Worm (Caenorhabditis elegans) whole organism, L1 larva: Measurements from ENCODE around the gene dhhc-10.

ENCODE experiments used
- C16A3.4 ChIP-seq: fragments of 150-350 bp; optimal IDR thresholded peaks from 2 replicates; lab custom pipeline; 2014; ENCODE audit warnings: missing biosample characterization, missing genetic modification characterization
- aha-1 ChIP-seq: fragments of 150-350 bp; optimal IDR thresholded peaks from 2 replicates; lab custom pipeline; 2014; ENCODE audit warnings: missing biosample characterization, missing genetic modification characterization
- alr-1 ChIP-seq: fragments of 200-800 bp; sonication (Bioruptor generic); optimal IDR thresholded peaks from 2 replicates; lab custom pipeline; 2018; ENCODE audit warnings: borderline replicate concordance, mild to moderate bottlenecking, missing genetic modification characterization, missing compliant biosample characterization
- aly-2 ChIP-seq: fragments of 150-350 bp; optimal IDR thresholded peaks from 2 replicates; lab custom pipeline; 2014; ENCODE audit warnings: missing biosample characterization, missing genetic modification characterization
- ama-1 ChIP-seq: fragments of 150-350 bp; optimal IDR thresholded peaks from 2 replicates; lab custom pipeline; 2014
- blmp-1 ChIP-seq: fragments of 150-350 bp; optimal IDR thresholded peaks from 2 replicates; lab custom pipeline; 2014; ENCODE audit warnings: missing biosample characterization, missing genetic modification characterization
- ceh-8 ChIP-seq: fragments of 200-800 bp; sonication (Bioruptor generic); optimal IDR thresholded peaks from 2 replicates; lab custom pipeline; 2018; ENCODE audit warnings: mild to moderate bottlenecking, missing genetic modification characterization, moderate library complexity, missing compliant biosample characterization
- ceh-82 ChIP-seq, 3 experiments: fragments of 150-350 bp in 1 of 3; sonication (generic microtip) in 2 of 3; optimal IDR thresholded peaks; 2 replicates each; lab custom pipeline; 2014 to 2017; ENCODE audit warnings: missing biosample characterization in 3 of 3, missing genetic modification characterization in 3 of 3
- ces-1 ChIP-seq: fragments of 150-350 bp; optimal IDR thresholded peaks from 2 replicates; lab custom pipeline; 2014; ENCODE audit warnings: missing biosample characterization, missing genetic modification reagents, missing genetic modification characterization
- efl-3 ChIP-seq: fragments of 200-800 bp; sonication (Bioruptor generic); optimal IDR thresholded peaks from 2 replicates; lab custom pipeline; 2018; ENCODE audit warnings: mild to moderate bottlenecking, missing genetic modification characterization, missing compliant biosample characterization
- egl-13 ChIP-seq: sonication (generic microtip); optimal IDR thresholded peaks from 2 replicates; lab custom pipeline; 2016; ENCODE audit warnings: missing genotype, missing genetic modification reagents, missing genetic modification characterization, missing compliant biosample characterization
- egl-27 ChIP-seq, 2 experiments: fragments of 150-350 bp in 1 of 2; sonication (generic microtip); optimal IDR thresholded peaks; 3 replicates each; lab custom pipeline; 2017 to 2018; ENCODE audit warnings: missing biosample characterization in 2 of 2, missing genetic modification characterization in 2 of 2, missing genetic modification reagents in 2 of 2
- elt-2 ChIP-seq: sonication (generic microtip); optimal IDR thresholded peaks from 2 replicates; lab custom pipeline; 2016; ENCODE audit warnings: missing genetic modification characterization, mild to moderate bottlenecking, inconsistent platforms, missing compliant biosample characterization, missing genetic modification reagents
- elt-3 ChIP-seq, 6 experiments: fragments of 150-350 bp in 1 of 6; sonication (generic microtip); optimal IDR thresholded peaks; 2 replicates each; lab custom pipeline; 2017 to 2018; ENCODE audit warnings: missing biosample characterization in 6 of 6, missing genetic modification characterization in 6 of 6, inconsistent platforms in 1 of 6
- fkh-4 ChIP-seq: sonication (generic microtip); optimal IDR thresholded peaks from 2 replicates; lab custom pipeline; 2016; ENCODE audit warnings: missing compliant biosample characterization, missing genetic modification characterization, borderline replicate concordance
- hlh-17 ChIP-seq: fragments of 200-800 bp; sonication (Bioruptor generic); optimal IDR thresholded peaks from 2 replicates; lab custom pipeline; 2018; ENCODE audit warnings: missing genetic modification characterization, mild to moderate bottlenecking, missing compliant biosample characterization, moderate library complexity, borderline replicate concordance
- hlh-4 ChIP-seq: sonication (generic microtip); optimal IDR thresholded peaks from 2 replicates; lab custom pipeline; 2016; ENCODE audit warnings: mild to moderate bottlenecking, missing genetic modification characterization, missing compliant biosample characterization
- jun-1 ChIP-seq: fragments of 150-350 bp; optimal IDR thresholded peaks from 2 replicates; lab custom pipeline; 2014; ENCODE audit warnings: missing biosample characterization, missing genetic modification reagents, missing genetic modification characterization
- lin-14 ChIP-seq: fragments of 200-800 bp; sonication (Bioruptor generic); optimal IDR thresholded peaks from 2 replicates; lab custom pipeline; 2018; ENCODE audit warnings: mild to moderate bottlenecking, missing genetic modification characterization, moderate library complexity, missing compliant biosample characterization
- lin-35 ChIP-seq, 2 experiments: fragments of 150-350 bp; optimal IDR thresholded peaks; 2 replicates each; lab custom pipeline; 2014; ENCODE audit warnings: missing biosample characterization in 2 of 2, missing genetic modification characterization in 2 of 2, missing genetic modification reagents in 2 of 2
- lir-3 ChIP-seq: sonication (generic microtip); optimal IDR thresholded peaks from 2 replicates; lab custom pipeline; 2016; ENCODE audit warnings: mild to moderate bottlenecking, missing genetic modification characterization, moderate library complexity, missing compliant biosample characterization; ENCODE audit not compliant: poor library complexity
- lsy-2 ChIP-seq, 2 experiments: fragments of 150-350 bp; optimal IDR thresholded peaks; 2 replicates each; lab custom pipeline; 2014; ENCODE audit warnings: missing biosample characterization in 2 of 2, missing genetic modification characterization in 2 of 2
- mab-9 ChIP-seq: fragments of 200-800 bp; sonication (Bioruptor generic); IDR thresholded peaks from 2 replicates; pipeline ENCODE4 v1.3.6; 2022; ENCODE audit warnings: missing genetic modification reagents, missing genetic modification characterization, missing compliant biosample characterization
- mep-1 ChIP-seq: fragments of 150-350 bp; optimal IDR thresholded peaks from 2 replicates; lab custom pipeline; 2014; ENCODE audit warnings: missing biosample characterization, missing genetic modification characterization
- nhr-12 ChIP-seq: sonication (generic microtip); optimal IDR thresholded peaks from 2 replicates; lab custom pipeline; 2017; ENCODE audit warnings: missing biosample characterization, missing genetic modification characterization
- nhr-19 ChIP-seq: fragments of 200-800 bp; sonication (Bioruptor generic); conservative IDR thresholded peaks from 2 replicates; pipeline ENCODE4 v1.3.6; 2022; ENCODE audit warnings: missing genetic modification characterization, missing compliant biosample characterization
- nhr-20 ChIP-seq: sonication (generic microtip); optimal IDR thresholded peaks from 2 replicates; lab custom pipeline; 2016; ENCODE audit warnings: mild to moderate bottlenecking, missing genetic modification characterization, missing compliant biosample characterization
- nhr-71 ChIP-seq: sonication (generic microtip); optimal IDR thresholded peaks from 2 replicates; lab custom pipeline; 2016; ENCODE audit warnings: mild to moderate bottlenecking, missing genetic modification characterization, moderate library complexity, missing compliant biosample characterization
- nhr-76 ChIP-seq: sonication (generic microtip); optimal IDR thresholded peaks from 2 replicates; lab custom pipeline; 2017; ENCODE audit warnings: missing biosample characterization, missing genetic modification characterization
- nhr-90 ChIP-seq: sonication (generic microtip); optimal IDR thresholded peaks from 2 replicates; lab custom pipeline; 2016; ENCODE audit warnings: mild to moderate bottlenecking, missing genetic modification characterization, missing compliant biosample characterization; ENCODE audit not compliant: poor library complexity
- pag-3 ChIP-seq: sonication (generic microtip); optimal IDR thresholded peaks from 2 replicates; lab custom pipeline; 2017; ENCODE audit warnings: missing genetic modification characterization, mild to moderate bottlenecking, missing compliant biosample characterization, antibody characterized with exemption, borderline replicate concordance; ENCODE audit not compliant: insufficient read depth
- pqm-1 ChIP-seq: sonication (generic microtip); optimal IDR thresholded peaks from 3 replicates; lab custom pipeline; 2017; ENCODE audit warnings: missing biosample characterization, missing genetic modification characterization
- skn-1 ChIP-seq: fragments of 150-350 bp; optimal IDR thresholded peaks from 2 replicates; lab custom pipeline; 2014; ENCODE audit warnings: missing biosample characterization, missing genetic modification characterization
- snu-23 ChIP-seq: sonication (generic microtip); optimal IDR thresholded peaks from 2 replicates; lab custom pipeline; 2016; ENCODE audit warnings: missing genetic modification characterization, missing compliant biosample characterization
- sox-4 ChIP-seq: sonication (generic microtip); optimal IDR thresholded peaks from 2 replicates; lab custom pipeline; 2016; ENCODE audit warnings: missing genetic modification characterization, missing compliant biosample characterization
- tlp-1 ChIP-seq: fragments of 150-350 bp; optimal IDR thresholded peaks from 2 replicates; lab custom pipeline; 2014; ENCODE audit warnings: missing biosample characterization, missing genetic modification characterization
- unc-62 ChIP-seq: fragments of 150-350 bp; optimal IDR thresholded peaks from 2 replicates; lab custom pipeline; 2014; ENCODE audit warnings: missing biosample characterization, missing genetic modification reagents, missing genetic modification characterization
- unc-98 ChIP-seq: fragments of 200-800 bp; sonication (Bioruptor generic); IDR thresholded peaks from 2 replicates; pipeline ENCODE4 v1.3.6; 2022; ENCODE audit warnings: missing genetic modification characterization, missing compliant biosample characterization
- vab-15 ChIP-seq: sonication (generic microtip); optimal IDR thresholded peaks from 2 replicates; lab custom pipeline; 2017; ENCODE audit warnings: missing genotype, mild to moderate bottlenecking, missing genetic modification characterization, missing compliant biosample characterization
- zag-1 ChIP-seq: fragments of 150-350 bp; optimal IDR thresholded peaks from 2 replicates; lab custom pipeline; 2014; ENCODE audit warnings: missing biosample characterization, missing genetic modification characterization
- zip-4 ChIP-seq: fragments of 200-800 bp; sonication (Bioruptor generic); optimal IDR thresholded peaks from 2 replicates; lab custom pipeline; 2018; ENCODE audit warnings: mild to moderate bottlenecking, missing genetic modification characterization, moderate library complexity, missing compliant biosample characterization
- ztf-11 ChIP-seq, 2 experiments: sonication (generic microtip); optimal IDR thresholded peaks; 2 replicates each; lab custom pipeline; 2016 to 2017; ENCODE audit warnings: missing genetic modification characterization in 2 of 2, missing biosample characterization in 1 of 2, missing compliant biosample characterization in 1 of 2

The dhhc-10 gene

DNA sequence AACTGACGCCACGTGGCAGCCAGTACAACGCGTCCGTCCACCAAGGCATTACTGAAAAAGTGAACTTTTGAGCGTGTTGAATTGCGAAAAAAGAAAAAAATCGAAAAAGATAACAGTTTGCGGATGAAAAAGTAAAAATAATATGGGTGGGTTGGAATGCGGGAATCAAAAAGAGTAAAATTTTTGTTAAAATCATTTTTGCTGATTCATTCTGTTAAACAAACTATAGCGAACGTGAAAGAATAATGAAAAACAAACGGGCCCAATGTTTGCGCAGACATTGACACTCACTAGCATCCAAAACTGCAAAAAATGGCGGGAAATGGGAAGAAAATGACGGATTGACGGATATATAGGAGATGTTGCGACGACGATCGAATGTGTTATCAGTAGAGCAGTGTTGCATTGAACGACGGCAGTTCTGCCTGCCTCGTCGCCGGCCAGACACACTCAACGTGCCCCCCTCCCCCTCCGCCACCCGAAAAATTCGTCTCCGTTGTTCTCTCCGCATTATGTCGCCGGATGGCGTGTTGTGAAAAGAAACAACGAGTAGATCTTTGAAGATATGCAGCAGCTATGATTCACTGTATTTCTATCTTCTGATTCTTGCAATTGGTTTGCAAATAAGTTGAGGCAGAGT is 7.4 kb upstream of the dhhc-10 start, which contains the start of gene hyl-2 (continued):
- TF ChIP-seq hlh-17 (GFP tag; lab: Kevin White, UChicago) = no peak
- no peak for TF ChIP-seq ces-1 (GFP tag; lab: Kevin White, UChicago)

ce11 chrX:4700083-4700482 is 6.9 kb upstream of the dhhc-10 start:
- TF ChIP-seq pqm-1 (peak; percentile 15), elt-2 (peak; percentile 75), zag-1 (no peak), lin-35 (GFP tag; optimal IDR thresholded peaks at IDR 0.05; lab: Kevin White, UChicago) (peak in 1 of 2 experiments; percentile 33), nhr-20 (no peak), snu-23 (GFP tag; lab: Kevin White, UChicago) (no peak)

ce11 chrX:4704877-4705276 is 2.1 kb upstream of the dhhc-10 start, which contains the start of gene aqp-8:
aqp-8 (minus strand) TSS chrX:4704977.
- TF ChIP-seq ama-1 (lab: Kevin White, UChicago) (no peak), lin-14 (no peak), ceh-8 (GFP tag; lab: Kevin White, UChicago) (no peak), tlp-1 (tag; lab: Kevin White, UChicago) (no peak), blmp-1 (no peak), aha-1 (no peak), mep-1 (tag; lab: Kevin White, UChicago) (no peak), nhr-90 (tag; lab: Kevin White, UChicago) (no peak), zag-1 (no peak), lsy-2 (tag; optimal IDR thresholded peaks at IDR 0.05; lab: Kevin White, UChicago) (no peak), efl-3 (GFP tag; lab: Kevin White, UChicago) (no peak), nhr-12 (tag; lab: Kevin White, UChicago) (no peak)
- TF ChIP-seq, all 84 proteins: peak for 0

ce11 chrX:4705666-4706065 is 1.3 kb upstream of the dhhc-10 start:
- TF ChIP-seq alr-1 (tag; lab: Kevin White, UChicago) (no peak), mab-9 (GFP tag; lab: Robert Waterston, UW) (no peak), zag-1 (no peak), elt-3 (tag; optimal IDR thresholded peaks at IDR 0.05; lab: Kevin White, UChicago) (peak in 1 of 6 experiments; percentile 23), nhr-90 (tag; lab: Kevin White, UChicago) (no peak), unc-98 (no peak), nhr-71 (tag; lab: Kevin White, UChicago) (peak; percentile 33), tlp-1 (tag; lab: Kevin White, UChicago) (no peak), nhr-19 (GFP tag; lab: Robert Waterston, UW) (no peak), egl-27 (tag; optimal IDR thresholded peaks at IDR 0.05; lab: Kevin White, UChicago) (no peak), nhr-20 (peak; percentile 34), lir-3 (no peak), lin-14 (peak; percentile 56), egl-13 (tag; lab: Kevin White, UChicago) (no peak)

ce11 chrX:4711698-4712329 is 4.8 kb downstream of the dhhc-10 start, which contains the start of the genes dnj-14 and glit-1:
dnj-14 (minus strand) TSS chrX:4711748.
glit-1 (plus strand) TSS chrX:4712279.
- no peak for TF ChIP-seq nhr-76 (tag; lab: Kevin White, UChicago)
- TF ChIP-seq C16A3.4 (tag; lab: Kevin White, UChicago) = peak; percentile 92
- peak; percentile 82 for TF ChIP-seq nhr-90 (tag; lab: Kevin White, UChicago)
- TF ChIP-seq jun-1 (tag; lab: Kevin White, UChicago) = peak; percentile 91
- TF ChIP-seq pag-3 (tag; lab: Kevin White, UChicago) = no peak
- TF ChIP-seq fkh-4 (tag; lab: Kevin White, UChicago) = no peak
- no peak for TF ChIP-seq sox-4
- peak; percentile 19 for TF ChIP-seq aly-2 (tag; lab: Kevin White, UChicago)
- peak; percentile 21 for TF ChIP-seq zip-4 (GFP tag; lab: Kevin White, UChicago)
- TF ChIP-seq lir-3 = peak; percentile 68
- TF ChIP-seq vab-15 (tag; lab: Kevin White, UChicago) = peak; percentile 73
- TF ChIP-seq nhr-12 (tag; lab: Kevin White, UChicago) = no peak
- no peak for TF ChIP-seq unc-62 (GFP tag; lab: Kevin White, UChicago)
- peak; percentile 28 for TF ChIP-seq egl-13 (tag; lab: Kevin White, UChicago)
- peak; percentile 78 to 96 (median 80) for TF ChIP-seq ceh-82 (tag; optimal IDR thresholded peaks at IDR 0.05; lab: Kevin White, UChicago)
- peak; percentile 93 for TF ChIP-seq skn-1 (tag; lab: Kevin White, UChicago)
- peak in 1 of 2 experiments; percentile 70 for TF ChIP-seq ztf-11 (tag; optimal IDR thresholded peaks at IDR 0.05; lab: Kevin White, UChicago)
- TF ChIP-seq hlh-4 (tag; lab: Kevin White, UChicago) = no peak
